Worm (Caenorhabditis elegans): ENCODE measurements around the gene srt-40.

ce11 chrV:2174465-2174864 is 31.6 kb downstream of the srt-40 start:
- TF ChIP-seq snpc-4 (GFP tag; optimal IDR thresholded peaks at IDR 0.05) (no peak), snpc-4 (tag; optimal IDR thresholded peaks at IDR 0.05) (no peak), lir-1 (GFP tag; conservative IDR thresholded peaks at IDR 0.05) (no peak), Y53G8AR.9 (GFP tag; conservative IDR thresholded peaks at IDR 0.05) (no peak), ama-1 (optimal IDR thresholded peaks at IDR 0.05) (no peak), ama-1 (GFP tag; optimal IDR thresholded peaks at IDR 0.05) (no peak), cebp-2 (GFP tag; IDR thresholded peaks at IDR 0.05) (no peak), tbp1 (GFP tag; optimal IDR thresholded peaks at IDR 0.05) (no peak), athp-1 (tag; optimal IDR thresholded peaks at IDR 0.05) (no peak), sea-2 (GFP tag; IDR thresholded peaks at IDR 0.05) (no peak), madf-3 (GFP tag; IDR thresholded peaks at IDR 0.05) (no peak), ekl-4 (GFP tag; IDR thresholded peaks at IDR 0.05) (no peak)

Measured in whole organism, young adult.